Worm (Caenorhabditis elegans): Measurements from ENCODE around the gene vpat-1.

DNA sequence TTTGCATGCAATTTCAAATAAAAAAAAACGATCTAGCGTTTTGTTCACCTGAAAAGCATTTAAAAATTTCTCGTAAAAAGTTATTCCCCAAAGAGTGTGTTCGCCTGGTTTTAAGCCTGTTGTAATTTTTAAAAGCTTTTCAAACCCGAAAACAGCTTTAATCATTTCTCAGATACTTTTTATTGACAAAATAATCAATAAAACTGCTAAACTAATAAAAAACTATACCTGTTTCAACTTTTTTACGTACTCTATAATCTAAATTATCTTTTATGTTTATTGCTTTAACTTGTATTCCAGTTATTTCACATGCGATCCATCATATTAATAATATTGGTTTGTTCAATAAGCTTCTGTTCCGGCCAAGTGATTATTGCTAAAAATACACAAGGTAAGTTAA lies 42.0 kb downstream of the vpat-1 start, which contains the start of gene cutl-21:
- TF ChIP-seq mdl-1 (tag; optimal IDR thresholded peaks at IDR 0.05) (no peak), mml-1 (tag; optimal IDR thresholded peaks at IDR 0.05) (no peak)

Measured in whole organism, L3 larva.